Fruit fly (Drosophila melanogaster): ENCODE data around the gene Nepl6.

The Nepl6 gene

dm6 chr2L:6356686-6357362 lies 28.5 kb downstream of the Nepl6 start (continued):
- TF ChIP-seq NC2β (GFP tag; optimal IDR thresholded peaks at IDR 0.05) (no peak), dpn (GFP tag; optimal IDR thresholded peaks at IDR 0.05) (peak; percentile 18 to 31), Xbp1 (GFP tag; optimal IDR thresholded peaks at IDR 0.05) (peak; percentile 54), CG1602 (GFP tag; optimal IDR thresholded peaks at IDR 0.05) (peak; percentile 21), lmd (GFP tag; IDR thresholded peaks at IDR 0.05) (peak; percentile 40; the same call in 1 of the 2 replicates), CG1529 (GFP tag; optimal IDR thresholded peaks at IDR 0.05) (peak; percentile 30), stc (GFP tag; IDR thresholded peaks at IDR 0.05) (peak; percentile 51; the same call in 1 of the 2 replicates), Six4 (GFP tag; optimal IDR thresholded peaks at IDR 0.05) (peak; percentile 50), CG13287 (GFP tag; IDR thresholded peaks at IDR 0.05; ENCODE audit: partially characterized antibody) (no peak), Rfx (GFP tag; IDR thresholded peaks at IDR 0.05) (peak; percentile 67), da (GFP tag; optimal IDR thresholded peaks at IDR 0.05) (no peak), seq (GFP tag; IDR thresholded peaks at IDR 0.05) (no peak), CG31441 (GFP tag; IDR thresholded peaks at IDR 0.05) (peak; percentile 65), Hand (GFP tag; optimal IDR thresholded peaks at IDR 0.05) (no peak), bbx (GFP tag; IDR thresholded peaks at IDR 0.05; ENCODE audit: partially characterized antibody) (peak; percentile 22; the same call in 1 of the 2 replicates), hkb (optimal IDR thresholded peaks at IDR 0.05) (no peak), hkb (GFP tag; IDR thresholded peaks at IDR 0.05) (peak; percentile 38; the same call in 1 of the 2 replicates), CG10274 (GFP tag; optimal IDR thresholded peaks at IDR 0.05) (no peak), CG2712 (tag; optimal IDR thresholded peaks at IDR 0.05) (peak; percentile 61), CG34224 (GFP tag; IDR thresholded peaks at IDR 0.05; ENCODE audit: partially characterized antibody) (no peak), Xrp1 (GFP tag; IDR thresholded peaks at IDR 0.05) (no peak), H15 (GFP tag; IDR thresholded peaks at IDR 0.05) (0 out of 3 replicates have a peak, but pooled peaks have one; percentile 42), tap (tag; optimal IDR thresholded peaks at IDR 0.05) (peak; percentile 33), pita (GFP tag; optimal IDR thresholded peaks at IDR 0.05) (peak; percentile 65), CG16863 (GFP tag; optimal IDR thresholded peaks at IDR 0.05) (no peak), pan (optimal IDR thresholded peaks at IDR 0.05) (no peak), pan (GFP tag; optimal IDR thresholded peaks at IDR 0.05 in 1 of 2, IDR thresholded peaks at IDR 0.05 in 1 of 2) (peak in 1 of 2 experiments; percentile 59), scrt (GFP tag; optimal IDR thresholded peaks at IDR 0.05) (no peak), Meics (GFP tag; optimal IDR thresholded peaks at IDR 0.05) (peak; percentile 58), cato (GFP tag; optimal IDR thresholded peaks at IDR 0.05; ENCODE audit: borderline replicate concordance) (no peak), CG3407 (GFP tag; optimal IDR thresholded peaks at IDR 0.05) (peak; percentile 7), sr (GFP tag; IDR thresholded peaks at IDR 0.05) (no peak; the same call in 2 of the 3 replicates), CG8281 (tag; optimal IDR thresholded peaks at IDR 0.05) (no peak), lbe (GFP tag; optimal IDR thresholded peaks at IDR 0.05) (no peak), CG12104 (GFP tag; optimal IDR thresholded peaks at IDR 0.05) (no peak), CG6175 (GFP tag; IDR thresholded peaks at IDR 0.05) (no peak), ewg (GFP tag; optimal IDR thresholded peaks at IDR 0.05) (peak; percentile 45), CG17912 (GFP tag; optimal IDR thresholded peaks at IDR 0.05) (peak; percentile 39), CG14965 (GFP tag; optimal IDR thresholded peaks at IDR 0.05; ENCODE audit: borderline replicate concordance) (peak; percentile 98), CG10654 (GFP tag; optimal IDR thresholded peaks at IDR 0.05) (peak; percentile 17), Ets97D (GFP tag; optimal IDR thresholded peaks at IDR 0.05) (no peak), Dip2 (GFP tag; IDR thresholded peaks at IDR 0.05) (no peak), B-H2 (GFP tag; optimal IDR thresholded peaks at IDR 0.05) (peak; percentile 14), esg (GFP tag; conservative IDR thresholded peaks at IDR 0.05) (no peak), onecut (GFP tag; IDR thresholded peaks at IDR 0.05) (peak; percentile 44), Sox100B (GFP tag; optimal IDR thresholded peaks at IDR 0.05) (peak; percentile 28), zfh1 (GFP tag; IDR thresholded peaks at IDR 0.05) (peak; percentile 69; the same call in 2 of the 3 replicates), Asciz (GFP tag; optimal IDR thresholded peaks at IDR 0.05) (peak; percentile 44), fd96Cb (tag; optimal IDR thresholded peaks at IDR 0.05) (peak; percentile 37), ase (GFP tag; IDR thresholded peaks at IDR 0.05) (peak; percentile 72; the same call in 2 of the 3 replicates)

All from whole organism, embryonic.